Worm (Caenorhabditis elegans): ENCODE results near the gene hrg-5.

The hrg-5 gene

ce11 chrIV:11067003-11067402, 37.8 kb upstream of the hrg-5 start, which contains the start of gene ttr-17:
ttr-17 (minus strand) TSS chrIV:11067026.
- TF ChIP-seq lsy-2 (tag; optimal IDR thresholded peaks at IDR 0.05) (peak; percentile 12 to 45), aha-1 (tag; optimal IDR thresholded peaks at IDR 0.05) (no peak), nhr-71 (tag; optimal IDR thresholded peaks at IDR 0.05) (peak; percentile 58), nhr-76 (tag; optimal IDR thresholded peaks at IDR 0.05) (no peak), nhr-19 (GFP tag; conservative IDR thresholded peaks at IDR 0.05) (peak; percentile 36), skn-1 (tag; optimal IDR thresholded peaks at IDR 0.05) (no peak), lin-39 (tag; optimal IDR thresholded peaks at IDR 0.05) (peak; percentile 50), lin-35 (GFP tag; optimal IDR thresholded peaks at IDR 0.05) (no peak), rnt-1 (tag; optimal IDR thresholded peaks at IDR 0.05) (peak; percentile 55), lin-14 (GFP tag; optimal IDR thresholded peaks at IDR 0.05) (peak; percentile 53), snu-23 (GFP tag; optimal IDR thresholded peaks at IDR 0.05) (peak; percentile 17), ets-5 (GFP tag; IDR thresholded peaks at IDR 0.05) (no peak)

- TF ChIP-seq nhr-84 (tag; optimal IDR thresholded peaks at IDR 0.05) (no peak), unc-86 (tag; optimal IDR thresholded peaks at IDR 0.05) (no peak), unc-130 (tag; optimal IDR thresholded peaks at IDR 0.05) (peak; percentile 42), fkh-4 (tag; optimal IDR thresholded peaks at IDR 0.05; ENCODE audit: borderline replicate concordance) (no peak), mep-1 (tag; optimal IDR thresholded peaks at IDR 0.05) (no peak), hpl-2 (GFP tag; optimal IDR thresholded peaks at IDR 0.05) (no peak), unc-98 (GFP tag; IDR thresholded peaks at IDR 0.05) (no peak), nhr-90 (tag; optimal IDR thresholded peaks at IDR 0.05; ENCODE audit: poor library complexity) (no peak), nhr-47 (tag; optimal IDR thresholded peaks at IDR 0.05) (peak; percentile 31), rnt-1 (tag; optimal IDR thresholded peaks at IDR 0.05) (peak; percentile 85), snu-23 (GFP tag; optimal IDR thresholded peaks at IDR 0.05) (peak; percentile 50), lir-3 (tag; optimal IDR thresholded peaks at IDR 0.05; ENCODE audit: poor library complexity) (no peak), blmp-1 (tag; optimal IDR thresholded peaks at IDR 0.05) (no peak), dsc-1 (tag; optimal IDR thresholded peaks at IDR 0.05) (no peak), nhr-237 (tag; optimal IDR thresholded peaks at IDR 0.05) (no peak), hlh-4 (tag; optimal IDR thresholded peaks at IDR 0.05) (no peak), elt-3 (tag; optimal IDR thresholded peaks at IDR 0.05) (no peak), unc-62 (GFP tag; optimal IDR thresholded peaks at IDR 0.05) (no peak), nhr-71 (tag; optimal IDR thresholded peaks at IDR 0.05) (peak; percentile 80), snpc-4 (tag; optimal IDR thresholded peaks at IDR 0.05) (no peak), nhr-28 (tag; optimal IDR thresholded peaks at IDR 0.05) (no peak), mdl-1 (tag; optimal IDR thresholded peaks at IDR 0.05) (peak in 1 of 2 experiments; percentile 0), lin-14 (GFP tag; optimal IDR thresholded peaks at IDR 0.05) (peak; percentile 63), dpl-1 (GFP tag; optimal IDR thresholded peaks at IDR 0.05) (no peak), lin-35 (GFP tag; optimal IDR thresholded peaks at IDR 0.05) (no peak), nhr-12 (tag; optimal IDR thresholded peaks at IDR 0.05) (no peak), mef-2 (tag; optimal IDR thresholded peaks at IDR 0.05) (no peak), ztf-4 (tag; optimal IDR thresholded peaks at IDR 0.05) (peak; percentile 21), pqm-1 (tag; optimal IDR thresholded peaks at IDR 0.05) (no peak), xbp-1 (tag; optimal IDR thresholded peaks at IDR 0.05) (peak; percentile 23), zip-4 (GFP tag; optimal IDR thresholded peaks at IDR 0.05) (no peak), nhr-85 (tag) (no peak), ama-1 (optimal IDR thresholded peaks at IDR 0.05) (peak; percentile 87), ces-1 (GFP tag; optimal IDR thresholded peaks at IDR 0.05) (no peak), lin-13 (GFP tag; optimal IDR thresholded peaks at IDR 0.05) (no peak), nhr-76 (tag; optimal IDR thresholded peaks at IDR 0.05) (no peak), nhr-19 (GFP tag; conservative IDR thresholded peaks at IDR 0.05) (peak; percentile 51), nhr-20 (tag; optimal IDR thresholded peaks at IDR 0.05) (peak; percentile 11), pax-3 (tag; optimal IDR thresholded peaks at IDR 0.05) (no peak), lsy-2 (tag; optimal IDR thresholded peaks at IDR 0.05) (peak in 1 of 2 experiments; percentile 52), efl-1 (optimal IDR thresholded peaks at IDR 0.05) (peak in 1 of 2 experiments; percentile 10), efl-1 (GFP tag; optimal IDR thresholded peaks at IDR 0.05 in 1 of 2) (no peak), sox-4 (tag; optimal IDR thresholded peaks at IDR 0.05) (no peak), sptf-1 (tag; optimal IDR thresholded peaks at IDR 0.05) (no peak), swsn-7 (tag; optimal IDR thresholded peaks at IDR 0.05) (peak; percentile 43), vab-15 (tag; optimal IDR thresholded peaks at IDR 0.05) (no peak), isw-1 (GFP tag; IDR thresholded peaks at IDR 0.05) (no peak), lin-39 (tag; optimal IDR thresholded peaks at IDR 0.05) (peak; percentile 34)
These were observed 34.7 kb upstream of the hrg-5 start, which contains the start of gene ttr-16 for ce11 chrIV:11063962-11064361. ttr-16 (minus strand) TSS chrIV:11064137.
